Fruit fly (Drosophila melanogaster): ENCODE measurements around the gene CG31706.

dm6 chr2L:11535845-11536244 is 5.0 kb upstream of the CG31706 start, which contains the start of gene CG43438:
- TF ChIP-seq CG8632 (GFP tag; optimal IDR thresholded peaks at IDR 0.05) (no peak), achi (GFP tag; optimal IDR thresholded peaks at IDR 0.05) (no peak), CG3919 (GFP tag; optimal IDR thresholded peaks at IDR 0.05) (no peak), Gug (GFP tag; IDR thresholded peaks at IDR 0.05) (no peak), CG11902 (GFP tag; optimal IDR thresholded peaks at IDR 0.05) (no peak), fd59A (GFP tag; optimal IDR thresholded peaks at IDR 0.05) (no peak), Sox102F (GFP tag; optimal IDR thresholded peaks at IDR 0.05) (no peak), salr (GFP tag; optimal IDR thresholded peaks at IDR 0.05) (no peak), dac (GFP tag; optimal IDR thresholded peaks at IDR 0.05) (no peak), dsx (GFP tag; optimal IDR thresholded peaks at IDR 0.05; ENCODE audit: poor library complexity, severe bottlenecking) (no peak), Eip78C (GFP tag) (no peak), CG11762 (GFP tag; optimal IDR thresholded peaks at IDR 0.05; ENCODE audit: insufficient read depth) (no peak), CG6792 (GFP tag; optimal IDR thresholded peaks at IDR 0.05) (no peak)
